Fruit fly (Drosophila melanogaster) whole organism, embryonic: ENCODE results near the gene Egfrap.

Source experiments
- Adf1 ChIP-seq: fragments of 200-800 bp; sonication (Bioruptor generic); IDR thresholded peaks from 2 replicates; pipeline ENCODE4 v1.3.6; 2022; ENCODE audit warnings: missing biosample characterization, missing genetic modification characterization
- CG10147 ChIP-seq: fragments of 200-800 bp; sonication (Bioruptor generic); optimal IDR thresholded peaks from 2 replicates; lab custom pipeline; 2019; ENCODE audit warnings: missing biosample characterization, mild to moderate bottlenecking, missing genetic modification characterization, moderate library complexity
- CG10267 ChIP-seq: fragments of 200-800 bp; sonication (Bioruptor generic); optimal IDR thresholded peaks from 2 replicates; lab custom pipeline; 2018; ENCODE audit warnings: missing biosample characterization, mild to moderate bottlenecking, missing genetic modification characterization, moderate library complexity
- CG12299 ChIP-seq: fragments of 200-800 bp; sonication (Bioruptor generic); optimal IDR thresholded peaks from 2 replicates; lab custom pipeline; 2018; ENCODE audit warnings: missing biosample characterization, mild to moderate bottlenecking, missing genetic modification characterization
- CG13123 ChIP-seq: fragments of 200-800 bp; sonication (Bioruptor generic); optimal IDR thresholded peaks from 2 replicates; lab custom pipeline; 2016; ENCODE audit warnings: missing biosample characterization, missing genetic modification characterization
- CG13624 ChIP-seq: fragments of 200-800 bp; sonication (Bioruptor generic); optimal IDR thresholded peaks from 2 replicates; lab custom pipeline; 2016; ENCODE audit warnings: missing biosample characterization, missing genetic modification characterization
- CG15696 ChIP-seq: fragments of 200-800 bp; sonication (Bioruptor generic); optimal IDR thresholded peaks from 2 replicates; lab custom pipeline; 2019; ENCODE audit warnings: missing biosample characterization, mild to moderate bottlenecking, missing genetic modification characterization, moderate library complexity
- CG17912 ChIP-seq: fragments of 200-800 bp; sonication (Bioruptor generic); optimal IDR thresholded peaks from 2 replicates; lab custom pipeline; 2018; ENCODE audit warnings: missing biosample characterization, mild to moderate bottlenecking, missing genetic modification characterization
- CG2678 ChIP-seq: fragments of 200-800 bp; sonication (Bioruptor generic); optimal IDR thresholded peaks from 3 replicates; lab custom pipeline; 2019; ENCODE audit warnings: missing biosample characterization, mild to moderate bottlenecking, missing genetic modification characterization, moderate library complexity
- CG32767 ChIP-seq: fragments of 200-800 bp; sonication (Bioruptor generic); IDR thresholded peaks from 2 replicates; pipeline ENCODE4 v1.3.6; 2022; ENCODE audit warnings: missing biosample characterization, missing genetic modification characterization
- CG34422 ChIP-seq: fragments of 200-800 bp; sonication (Bioruptor generic); IDR thresholded peaks from 3 replicates; pipeline ENCODE4 v1.3.6; 2022; ENCODE audit warnings: missing biosample characterization, missing genetic modification characterization
- CG5180 ChIP-seq: fragments of 200-800 bp; sonication (Bioruptor generic); optimal IDR thresholded peaks from 3 replicates; lab custom pipeline; 2017; ENCODE audit warnings: missing biosample characterization, missing genetic modification characterization, mild to moderate bottlenecking, moderate library complexity, missing genetic modification reagents
- CG6854 ChIP-seq: fragments of 200-800 bp; sonication (Bioruptor generic); optimal IDR thresholded peaks from 3 replicates; lab custom pipeline; 2017; ENCODE audit warnings: missing biosample characterization, mild to moderate bottlenecking, missing genetic modification characterization
- CG7963 ChIP-seq: fragments of 200-800 bp; sonication (Bioruptor generic); IDR thresholded peaks from 3 replicates; pipeline ENCODE4 v1.3.6; 2022; ENCODE audit warnings: missing biosample characterization, missing genetic modification characterization; ENCODE audit not compliant: partially characterized antibody
- CG8359 ChIP-seq: fragments of 200-800 bp; sonication (Bioruptor generic); optimal IDR thresholded peaks from 2 replicates; lab custom pipeline; 2017; ENCODE audit warnings: missing biosample characterization, mild to moderate bottlenecking, missing genetic modification characterization, borderline replicate concordance
- CG9609 ChIP-seq: fragments of 200-800 bp; sonication (Bioruptor generic); optimal IDR thresholded peaks from 3 replicates; lab custom pipeline; 2016; ENCODE audit warnings: missing biosample characterization, missing genetic modification characterization
- CHES-1-like ChIP-seq: fragments of 200-800 bp; sonication (Bioruptor generic); optimal IDR thresholded peaks from 2 replicates; lab custom pipeline; 2016; ENCODE audit warnings: missing biosample characterization, missing genetic modification characterization
- CkIIα-i1 ChIP-seq: fragments of 200-800 bp; sonication (Bioruptor generic); IDR thresholded peaks from 2 replicates; pipeline ENCODE4 v1.3.6; 2022; ENCODE audit warnings: missing biosample characterization, missing genetic modification characterization
- Dek ChIP-seq: fragments of 200-800 bp; sonication (Bioruptor generic); optimal IDR thresholded peaks from 3 replicates; lab custom pipeline; 2019; ENCODE audit warnings: missing biosample characterization, mild to moderate bottlenecking, missing genetic modification characterization, moderate library complexity
- Doc2 ChIP-seq: fragments of 200-800 bp; sonication (Bioruptor generic); IDR thresholded peaks from 2 replicates; pipeline ENCODE4 v1.3.6; 2022; ENCODE audit warnings: missing biosample characterization, missing genetic modification characterization
- E2f1 ChIP-seq: fragments of 200-800 bp; sonication (Bioruptor generic); IDR thresholded peaks from 2 replicates; pipeline ENCODE4 v1.3.6; 2022; ENCODE audit warnings: missing biosample characterization, missing genetic modification characterization
- Myb ChIP-seq: fragments of 200-800 bp; sonication (Bioruptor generic); optimal IDR thresholded peaks from 2 replicates; lab custom pipeline; 2016; ENCODE audit warnings: missing biosample characterization, missing genetic modification characterization
- Neu2 ChIP-seq: fragments of 200-800 bp; sonication (Bioruptor generic); optimal IDR thresholded peaks from 3 replicates; lab custom pipeline; 2016; ENCODE audit warnings: missing biosample characterization, missing genetic modification characterization, borderline replicate concordance
- PHDP ChIP-seq: fragments of 200-800 bp; sonication (Bioruptor generic); optimal IDR thresholded peaks from 3 replicates; lab custom pipeline; 2018; ENCODE audit warnings: missing biosample characterization, mild to moderate bottlenecking, missing genetic modification characterization, moderate library complexity
- Sox102F ChIP-seq: fragments of 200-800 bp; sonication (Bioruptor generic); optimal IDR thresholded peaks from 2 replicates; lab custom pipeline; 2018; ENCODE audit warnings: missing biosample characterization, mild to moderate bottlenecking, missing genetic modification characterization, moderate library complexity
- Stat92E ChIP-seq, 3 experiments: fragments of >200 bp in 2 of 3; fragments of 200-800 bp in 1 of 3; sonication (Bioruptor generic) in 1 of 3; optimal IDR thresholded peaks; 2 replicates each; lab custom pipeline; 2017 to 2019; ENCODE audit warnings: missing biosample characterization in 3 of 3, missing genetic modification characterization in 3 of 3, mild to moderate bottlenecking in 1 of 3, moderate library complexity in 1 of 3
- emc ChIP-seq: fragments of 200-800 bp; sonication (Bioruptor generic); optimal IDR thresholded peaks from 2 replicates; lab custom pipeline; 2016; ENCODE audit warnings: missing biosample characterization, missing genetic modification characterization
- eve ChIP-seq, 2 experiments: fragments of >200 bp; optimal IDR thresholded peaks; 2 replicates each; lab custom pipeline; 2017; ENCODE audit warnings: missing biosample characterization in 2 of 2, missing genetic modification characterization in 2 of 2
- ftz-f1 ChIP-seq: fragments of 200-800 bp; sonication (Bioruptor generic); optimal IDR thresholded peaks from 2 replicates; lab custom pipeline; 2016; ENCODE audit warnings: missing biosample characterization, missing genetic modification characterization
- fu2 ChIP-seq: fragments of 200-800 bp; sonication (Bioruptor generic); optimal IDR thresholded peaks from 2 replicates; lab custom pipeline; 2016; ENCODE audit warnings: missing biosample characterization, missing genetic modification characterization
- gce ChIP-seq: fragments of 200-800 bp; sonication (Bioruptor generic); IDR thresholded peaks from 3 replicates; pipeline ENCODE4 v1.3.6; 2022; ENCODE audit warnings: missing biosample characterization, missing genetic modification characterization
- insv ChIP-seq, 2 experiments: fragments of 200-800 bp; sonication (Bioruptor generic); optimal IDR thresholded peaks; 3 replicates each; lab custom pipeline; 2016 to 2018; ENCODE audit warnings: missing biosample characterization in 2 of 2, missing genetic modification characterization in 2 of 2
- jing ChIP-seq: fragments of 200-800 bp; sonication (Bioruptor generic); optimal IDR thresholded peaks from 2 replicates; lab custom pipeline; 2018; ENCODE audit warnings: missing biosample characterization, mild to moderate bottlenecking, missing genetic modification characterization
- kah ChIP-seq: fragments of 200-800 bp; sonication (Bioruptor generic); optimal IDR thresholded peaks from 2 replicates; lab custom pipeline; 2018; ENCODE audit warnings: missing biosample characterization, mild to moderate bottlenecking, missing genetic modification characterization
- klu ChIP-seq: fragments of 200-800 bp; sonication (Bioruptor generic); IDR thresholded peaks from 2 replicates; pipeline ENCODE4 v1.3.6; 2022; ENCODE audit warnings: missing biosample characterization, missing genetic modification characterization
- lab ChIP-seq: fragments of 200-800 bp; sonication (Bioruptor generic); optimal IDR thresholded peaks from 3 replicates; lab custom pipeline; 2017; ENCODE audit warnings: missing biosample characterization, missing genetic modification characterization, mild to moderate bottlenecking, moderate library complexity, missing genetic modification reagents
- lov ChIP-seq, 2 experiments: fragments of 200-800 bp in 1 of 2; fragments of >200 bp in 1 of 2; sonication (Bioruptor generic) in 1 of 2; IDR thresholded peaks in 1 of 2; optimal IDR thresholded peaks in 1 of 2; 2 replicates in 1 of 2; 3 replicates in 1 of 2; pipeline versions ENCODE4 v1.3.6 to Lab custom; 2017 to 2022; ENCODE audit warnings: missing biosample characterization in 1 of 2, missing genetic modification characterization in 1 of 2
- maf-S ChIP-seq: fragments of 200-800 bp; sonication (Bioruptor generic); optimal IDR thresholded peaks from 2 replicates; lab custom pipeline; 2016; ENCODE audit warnings: missing biosample characterization, missing genetic modification characterization
- nerfin-1 ChIP-seq: fragments of 200-800 bp; sonication (Bioruptor generic); optimal IDR thresholded peaks from 3 replicates; lab custom pipeline; 2019; ENCODE audit warnings: missing biosample characterization, mild to moderate bottlenecking, missing genetic modification characterization, moderate library complexity
- pfk ChIP-seq: fragments of 200-800 bp; sonication (Bioruptor generic); optimal IDR thresholded peaks from 2 replicates; lab custom pipeline; 2018; ENCODE audit warnings: missing biosample characterization, mild to moderate bottlenecking, missing genetic modification characterization, moderate library complexity
- pho ChIP-seq: fragments of 200-800 bp; sonication (Bioruptor generic); optimal IDR thresholded peaks from 2 replicates; lab custom pipeline; 2016; ENCODE audit warnings: missing biosample characterization, missing genetic modification characterization
- ranshi ChIP-seq: fragments of 200-800 bp; sonication (Bioruptor generic); IDR thresholded peaks from 2 replicates; pipeline ENCODE4 v1.3.6; 2022; ENCODE audit warnings: missing biosample characterization, missing genetic modification characterization
- sima ChIP-seq: fragments of 200-800 bp; sonication (Bioruptor generic); optimal IDR thresholded peaks from 2 replicates; lab custom pipeline; 2016; ENCODE audit warnings: missing biosample characterization, missing genetic modification characterization
- stc ChIP-seq: fragments of 200-800 bp; sonication (Bioruptor generic); IDR thresholded peaks from 2 replicates; pipeline ENCODE4 v1.3.6; 2022; ENCODE audit warnings: missing biosample characterization, missing genetic modification characterization
- usp ChIP-seq: fragments of >200 bp; optimal IDR thresholded peaks from 2 replicates; lab custom pipeline; 2017; ENCODE audit warnings: missing biosample characterization, missing genetic modification characterization
- vfl ChIP-seq: fragments of 200-800 bp; sonication (Bioruptor generic); optimal IDR thresholded peaks from 2 replicates; lab custom pipeline; 2016; ENCODE audit warnings: missing biosample characterization, missing genetic modification characterization
- wor ChIP-seq: fragments of 200-800 bp; sonication (Bioruptor generic); IDR thresholded peaks from 2 replicates; pipeline ENCODE4 v1.3.6; 2022; ENCODE audit warnings: missing biosample characterization, missing genetic modification characterization
- zfh2 ChIP-seq: fragments of 200-800 bp; sonication (Bioruptor generic); optimal IDR thresholded peaks from 2 replicates; lab custom pipeline; 2016; ENCODE audit warnings: missing biosample characterization, missing genetic modification characterization

Gene Egfrap

DNA sequence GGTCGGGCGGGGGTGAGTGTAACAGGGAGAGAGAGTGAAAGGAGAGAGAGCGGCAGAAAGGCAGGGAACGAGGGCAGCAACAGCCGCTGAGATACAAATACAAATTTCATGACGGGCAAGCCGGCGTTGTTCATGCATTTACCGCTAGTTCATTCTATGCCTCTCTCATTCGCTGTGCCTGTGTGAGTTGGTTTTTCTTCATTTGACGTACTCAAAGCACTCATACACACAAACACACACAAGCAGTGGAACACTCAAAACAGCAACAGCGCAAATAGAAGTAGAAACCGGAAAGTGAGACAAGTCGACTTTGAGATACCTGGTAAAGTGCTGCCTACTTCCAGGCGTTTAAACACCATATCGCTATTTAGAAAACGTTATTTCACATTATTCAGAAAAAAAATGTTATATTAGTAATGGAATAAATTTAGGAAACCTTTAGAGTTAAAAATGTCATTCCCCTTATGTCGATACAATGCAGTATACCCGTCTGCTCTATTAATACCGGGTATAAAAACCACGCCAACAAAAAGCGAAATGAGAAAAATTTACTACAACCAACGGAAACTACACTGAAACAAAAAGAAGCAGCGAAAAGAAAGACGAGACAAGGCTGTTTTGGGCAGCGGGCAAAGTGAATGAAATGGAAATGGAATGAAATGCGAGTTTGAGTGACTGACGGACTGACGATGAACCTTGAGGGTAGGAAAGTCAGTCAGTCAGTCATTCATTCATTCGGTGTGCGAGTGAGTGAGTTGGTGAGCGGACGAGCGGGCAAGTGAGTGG is 25.9 kb upstream of the Egfrap start (continued):
- TF ChIP-seq pfk (GFP tag; lab: Kevin White, UChicago) = peak; percentile 94
- peak; percentile 88 for TF ChIP-seq CG10147 (GFP tag; lab: Kevin White, UChicago)
- TF ChIP-seq CG32767 (GFP tag; lab: Robert Waterston, UW) = peak; percentile 92
- peak; percentile 84 for TF ChIP-seq klu
- TF ChIP-seq CG6854 (GFP tag; lab: Kevin White, UChicago) = peak; percentile 73
- no peak for TF ChIP-seq usp (GFP tag; lab: Kevin White, UChicago)
- peak; percentile 86 for TF ChIP-seq CG9609
- TF ChIP-seq Adf1 (GFP tag; lab: Robert Waterston, UW) = peak; percentile 30; the same call in 1 of the 2 replicates
- peak; percentile 84 for TF ChIP-seq CHES-1-like (GFP tag; lab: Kevin White, UChicago)
- TF ChIP-seq lov (optimal IDR thresholded peaks at IDR 0.05; lab: Kevin White, UChicago) = peak; percentile 98
- TF ChIP-seq lov (GFP tag; IDR thresholded peaks at IDR 0.05; lab: Robert Waterston, UW) = peak; percentile 95
- TF ChIP-seq insv (GFP tag; optimal IDR thresholded peaks at IDR 0.05; lab: Kevin White, UChicago) = peak in 1 of 2 experiments; percentile 22
- TF ChIP-seq CG34422 (GFP tag; lab: Robert Waterston, UW) = peak; percentile 97
- peak; percentile 82 for TF ChIP-seq CG13123 (GFP tag; lab: Kevin White, UChicago)
- TF ChIP-seq lab (GFP tag; lab: Kevin White, UChicago) = peak; percentile 92
- TF ChIP-seq ftz-f1 (GFP tag; lab: Kevin White, UChicago) = no peak
- peak; percentile 92 for TF ChIP-seq CG10267 (tag; lab: Kevin White, UChicago)
- TF ChIP-seq maf-S = peak; percentile 86
- peak; percentile 96 for TF ChIP-seq E2f1 (GFP tag; lab: Robert Waterston, UW)
- TF ChIP-seq ranshi (GFP tag; lab: Robert Waterston, UW) = peak; percentile 97
- peak; percentile 84 for TF ChIP-seq CG12299 (tag; lab: Kevin White, UChicago)
- TF ChIP-seq CkIIα-i1 (GFP tag; lab: Robert Waterston, UW) = peak; percentile 86; the same call in 1 of the 2 replicates
- TF ChIP-seq kah (GFP tag; lab: Kevin White, UChicago) = peak; percentile 70
- peak; percentile 93 for TF ChIP-seq gce (GFP tag; lab: Robert Waterston, UW)
- TF ChIP-seq CG15696 (tag; lab: Kevin White, UChicago) = peak; percentile 85
- TF ChIP-seq jing = peak; percentile 87
- peak; percentile 77 for TF ChIP-seq sima (GFP tag; lab: Kevin White, UChicago)
- peak; percentile 86 for TF ChIP-seq nerfin-1
- TF ChIP-seq pho (GFP tag; lab: Kevin White, UChicago) = peak; percentile 67
- TF ChIP-seq Sox102F (GFP tag; lab: Kevin White, UChicago) = peak; percentile 96
- TF ChIP-seq stc = peak; percentile 97
- peak; percentile 66 for TF ChIP-seq vfl (GFP tag; lab: Kevin White, UChicago)
- TF ChIP-seq CG7963 (GFP tag; lab: Robert Waterston, UW) = 0 out of 3 replicates have a peak, but pooled peaks have one; percentile 12
- TF ChIP-seq CG2678 (tag; lab: Kevin White, UChicago) = peak; percentile 96
- peak; percentile 84 for TF ChIP-seq CG5180 (GFP tag; lab: Kevin White, UChicago)
- TF ChIP-seq emc (GFP tag; lab: Kevin White, UChicago) = peak; percentile 53
- TF ChIP-seq Myb (GFP tag; lab: Kevin White, UChicago) = peak; percentile 76
- TF ChIP-seq Neu2 = no peak
- peak; percentile 86 for TF ChIP-seq CG8359 (GFP tag; lab: Kevin White, UChicago)
- peak in 1 of 3 experiments; percentile 96 for TF ChIP-seq Stat92E (GFP tag; optimal IDR thresholded peaks at IDR 0.05; lab: Kevin White, UChicago)
- peak in 1 of 2 experiments; percentile 98 for TF ChIP-seq eve (GFP tag; optimal IDR thresholded peaks at IDR 0.05; lab: Kevin White, UChicago)
- TF ChIP-seq Dek = peak; percentile 87
- peak; percentile 93 for TF ChIP-seq PHDP
- TF ChIP-seq CG13624 (GFP tag; lab: Kevin White, UChicago) = peak; percentile 75
- TF ChIP-seq zfh2 (GFP tag; lab: Kevin White, UChicago) = peak; percentile 15
- no peak for TF ChIP-seq CG17912 (GFP tag; lab: Kevin White, UChicago)
- TF ChIP-seq Doc2 (GFP tag; lab: Robert Waterston, UW) = peak; percentile 77
- peak; percentile 96 for TF ChIP-seq wor
- TF ChIP-seq fu2 (GFP tag; lab: Kevin White, UChicago) = peak; percentile 59
